Worm (Caenorhabditis elegans): ENCODE results near the gene Y37E11B.1.

DNA sequence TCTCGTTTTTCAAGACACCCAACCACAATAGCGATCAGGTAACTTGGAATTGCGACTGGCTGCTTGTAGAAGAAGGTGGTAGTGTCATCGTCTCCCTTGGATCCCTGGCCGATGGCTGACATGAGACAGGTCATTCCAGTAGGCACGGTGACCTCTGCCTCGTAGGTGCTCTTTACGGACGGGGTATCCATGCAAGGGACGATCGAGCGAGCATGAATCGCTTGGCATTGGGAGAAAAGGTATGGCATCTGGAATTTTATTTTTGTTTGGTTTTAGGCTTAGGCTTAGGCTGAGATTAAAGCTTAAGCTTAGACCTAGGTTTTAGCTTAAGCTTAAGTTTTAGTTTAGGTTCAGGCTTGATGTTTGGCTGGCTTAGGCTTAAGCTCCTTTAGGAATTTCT lies 31.6 kb downstream of the Y37E11B.1 start:
- TF ChIP-seq pha-4 (tag; optimal IDR thresholded peaks at IDR 0.05) (no peak), nhr-2 (tag; optimal IDR thresholded peaks at IDR 0.05) (no peak), lin-13 (tag; optimal IDR thresholded peaks at IDR 0.05) (no peak), snpc-4 (tag; optimal IDR thresholded peaks at IDR 0.05) (no peak), blmp-1 (tag; optimal IDR thresholded peaks at IDR 0.05) (no peak), mep-1 (tag; optimal IDR thresholded peaks at IDR 0.05) (no peak), ces-1 (GFP tag; optimal IDR thresholded peaks at IDR 0.05) (no peak), nhr-76 (tag; optimal IDR thresholded peaks at IDR 0.05) (no peak), unc-39 (tag; optimal IDR thresholded peaks at IDR 0.05) (no peak), M03D4.4 (tag; optimal IDR thresholded peaks at IDR 0.05) (no peak), nhr-12 (tag; optimal IDR thresholded peaks at IDR 0.05) (no peak), elt-1 (tag; optimal IDR thresholded peaks at IDR 0.05; ENCODE audit: borderline replicate concordance, insufficient read depth) (no peak), mls-2 (tag; optimal IDR thresholded peaks at IDR 0.05) (no peak)
